Fruit fly (Drosophila melanogaster): ENCODE measurements around the gene Pmvk.

Pmvk gene

dm6 chr2L:19571574-19572495 is 8.3 kb downstream of the Pmvk start (continued):
- TF ChIP-seq CG13894 (tag; optimal IDR thresholded peaks at IDR 0.05) (no peak), pho (GFP tag; optimal IDR thresholded peaks at IDR 0.05) (no peak), gt (GFP tag; IDR thresholded peaks at IDR 0.05) (no peak), CG14710 (tag; optimal IDR thresholded peaks at IDR 0.05) (no peak), bab2 (GFP tag; optimal IDR thresholded peaks at IDR 0.05) (no peak), Hey (tag; optimal IDR thresholded peaks at IDR 0.05) (no peak), CG1602 (GFP tag; optimal IDR thresholded peaks at IDR 0.05) (no peak), CG3726 (GFP tag; IDR thresholded peaks at IDR 0.05) (no peak), HLH54F (GFP tag; optimal IDR thresholded peaks at IDR 0.05) (no peak), mld (GFP tag; IDR thresholded peaks at IDR 0.05; ENCODE audit: partially characterized antibody) (no peak), CG11456 (GFP tag; IDR thresholded peaks at IDR 0.05) (no peak), CG15011 (GFP tag; optimal IDR thresholded peaks at IDR 0.05) (no peak), HmgD (GFP tag; optimal IDR thresholded peaks at IDR 0.05) (peak; percentile 16), Meics (GFP tag; optimal IDR thresholded peaks at IDR 0.05) (no peak), unpg (GFP tag; optimal IDR thresholded peaks at IDR 0.05) (no peak), zfh2 (GFP tag; optimal IDR thresholded peaks at IDR 0.05) (no peak), cad (GFP tag; optimal IDR thresholded peaks at IDR 0.05) (peak; percentile 48), Hr51 (GFP tag; optimal IDR thresholded peaks at IDR 0.05) (no peak), pzg (GFP tag; optimal IDR thresholded peaks at IDR 0.05) (no peak), abd-A (tag; optimal IDR thresholded peaks at IDR 0.05) (peak; percentile 34), CG8359 (GFP tag; optimal IDR thresholded peaks at IDR 0.05; ENCODE audit: borderline replicate concordance) (no peak), CG9932 (GFP tag; IDR thresholded peaks at IDR 0.05) (no peak), Atf6 (GFP tag; IDR thresholded peaks at IDR 0.05) (no peak), mirr (GFP tag; optimal IDR thresholded peaks at IDR 0.05) (no peak), CG3995 (GFP tag; optimal IDR thresholded peaks at IDR 0.05) (no peak), zen (tag; optimal IDR thresholded peaks at IDR 0.05) (no peak), CG32532 (GFP tag; IDR thresholded peaks at IDR 0.05) (0 out of 2 replicates have a peak, but pooled peaks have one; percentile 17), CG6175 (GFP tag; IDR thresholded peaks at IDR 0.05) (no peak), CG17359 (tag; optimal IDR thresholded peaks at IDR 0.05) (no peak), CG15479 (GFP tag; optimal IDR thresholded peaks at IDR 0.05) (peak; percentile 94), CG8388 (GFP tag; optimal IDR thresholded peaks at IDR 0.05) (no peak), gcm2 (GFP tag; optimal IDR thresholded peaks at IDR 0.05) (no peak), Bgb (GFP tag; IDR thresholded peaks at IDR 0.05; ENCODE audit: partially characterized antibody) (no peak; the same call in 1 of the 2 replicates), tio (GFP tag; optimal IDR thresholded peaks at IDR 0.05) (no peak), Dad (GFP tag; optimal IDR thresholded peaks at IDR 0.05) (no peak), corto (GFP tag; optimal IDR thresholded peaks at IDR 0.05) (no peak), CG1832 (GFP tag; optimal IDR thresholded peaks at IDR 0.05) (peak; percentile 82), CG7271 (tag; optimal IDR thresholded peaks at IDR 0.05) (no peak), CG4360 (GFP tag; IDR thresholded peaks at IDR 0.05) (peak; percentile 94), nom (GFP tag; optimal IDR thresholded peaks at IDR 0.05) (peak; percentile 34), CG7839 (tag; optimal IDR thresholded peaks at IDR 0.05) (no peak), wek (GFP tag; optimal IDR thresholded peaks at IDR 0.05) (no peak), CG16813 (GFP tag; IDR thresholded peaks at IDR 0.05; ENCODE audit: partially characterized antibody) (no peak), Nf-YC (tag; optimal IDR thresholded peaks at IDR 0.05) (no peak), CG2678 (tag; optimal IDR thresholded peaks at IDR 0.05) (no peak), Tbp (GFP tag; optimal IDR thresholded peaks at IDR 0.05) (no peak), sima (GFP tag; optimal IDR thresholded peaks at IDR 0.05) (no peak), zen2 (GFP tag; IDR thresholded peaks at IDR 0.05; ENCODE audit: partially characterized antibody) (0 out of 3 replicates have a peak, but pooled peaks have one; percentile 38)

Measured in whole organism, embryonic.